Worm (Caenorhabditis elegans) whole organism, mixed stage, embryonic: ENCODE data around the gene ZK512.2.

Source experiments
- M03D4.4 ChIP-seq: sonication (generic microtip); optimal IDR thresholded peaks from 2 replicates; lab custom pipeline; 2017; ENCODE audit warnings: mild to moderate bottlenecking, missing genetic modification characterization, missing compliant biosample characterization
- bed-3 ChIP-seq: fragments of 200-800 bp; sonication (Bioruptor generic); optimal IDR thresholded peaks from 3 replicates; lab custom pipeline; 2018; ENCODE audit warnings: mild to moderate bottlenecking, missing genetic modification characterization, moderate library complexity, missing compliant biosample characterization
- ceh-39 ChIP-seq: fragments of 150-350 bp; optimal IDR thresholded peaks from 2 replicates; lab custom pipeline; 2014; ENCODE audit warnings: missing biosample characterization, missing genetic modification characterization
- ceh-83 ChIP-seq: fragments of 200-800 bp; sonication (Bioruptor generic); optimal IDR thresholded peaks from 2 replicates; lab custom pipeline; 2018; ENCODE audit warnings: mild to moderate bottlenecking, missing genetic modification characterization, missing compliant biosample characterization
- ces-1 ChIP-seq: fragments of 150-350 bp; optimal IDR thresholded peaks from 2 replicates; lab custom pipeline; 2014; ENCODE audit warnings: missing biosample characterization, missing genetic modification reagents, missing genetic modification characterization
- cnd-1 ChIP-seq: fragments of 200-800 bp; sonication (Bioruptor generic); optimal IDR thresholded peaks from 2 replicates; lab custom pipeline; 2018; ENCODE audit warnings: mild to moderate bottlenecking, missing genetic modification characterization, missing compliant biosample characterization
- drap-1 ChIP-seq: fragments of 200-800 bp; sonication (Bioruptor generic); optimal IDR thresholded peaks from 3 replicates; lab custom pipeline; 2018; ENCODE audit warnings: mild to moderate bottlenecking, missing genetic modification characterization, missing compliant biosample characterization
- elt-3 ChIP-seq: fragments of 150-350 bp; optimal IDR thresholded peaks from 2 replicates; lab custom pipeline; 2014; ENCODE audit warnings: missing biosample characterization, missing genetic modification characterization
- flh-1 ChIP-seq: fragments of 200-800 bp; sonication (Bioruptor generic); optimal IDR thresholded peaks from 2 replicates; lab custom pipeline; 2018; ENCODE audit warnings: mild to moderate bottlenecking, missing genetic modification characterization, moderate library complexity, missing compliant biosample characterization
- hlh-1 ChIP-seq: fragments of 150-350 bp; optimal IDR thresholded peaks from 2 replicates; lab custom pipeline; 2014; ENCODE audit warnings: missing biosample characterization, missing genetic modification reagents, missing genetic modification characterization
- lin-13 ChIP-seq: fragments of 150-350 bp; optimal IDR thresholded peaks from 2 replicates; lab custom pipeline; 2014; ENCODE audit warnings: missing biosample characterization, missing genetic modification characterization
- lin-32 ChIP-seq: fragments of 200-800 bp; sonication (Bioruptor generic); optimal IDR thresholded peaks from 2 replicates; lab custom pipeline; 2018; ENCODE audit warnings: mild to moderate bottlenecking, missing genetic modification characterization, missing compliant biosample characterization
- lsy-2 ChIP-seq: fragments of 150-350 bp; optimal IDR thresholded peaks from 2 replicates; lab custom pipeline; 2014; ENCODE audit warnings: missing biosample characterization, missing genetic modification characterization
- mab-5 ChIP-seq: fragments of 150-350 bp; optimal IDR thresholded peaks from 2 replicates; lab custom pipeline; 2014; ENCODE audit warnings: missing biosample characterization, missing genetic modification characterization
- mep-1 ChIP-seq: fragments of 150-350 bp; optimal IDR thresholded peaks from 2 replicates; lab custom pipeline; 2017; ENCODE audit warnings: missing biosample characterization, missing genetic modification reagents, missing genetic modification characterization, inconsistent platforms
- mls-2 ChIP-seq: sonication (generic microtip); optimal IDR thresholded peaks from 2 replicates; lab custom pipeline; 2016; ENCODE audit warnings: mild to moderate bottlenecking, missing genetic modification characterization, moderate library complexity, missing compliant biosample characterization
- nhr-2 ChIP-seq: fragments of 150-350 bp; optimal IDR thresholded peaks from 2 replicates; lab custom pipeline; 2014; ENCODE audit warnings: missing biosample characterization, missing genetic modification characterization
- nhr-237 ChIP-seq: fragments of 150-350 bp; optimal IDR thresholded peaks from 2 replicates; lab custom pipeline; 2014; ENCODE audit warnings: missing biosample characterization, missing genetic modification characterization
- nhr-76 ChIP-seq: sonication (generic microtip); optimal IDR thresholded peaks from 2 replicates; lab custom pipeline; 2017; ENCODE audit warnings: missing biosample characterization, missing genetic modification characterization
- pha-4 ChIP-seq: fragments of 150-350 bp; optimal IDR thresholded peaks from 2 replicates; lab custom pipeline; 2018; ENCODE audit warnings: missing biosample characterization, missing genetic modification reagents, missing genetic modification characterization
- snpc-4 ChIP-seq: fragments of 150-350 bp; optimal IDR thresholded peaks from 2 replicates; lab custom pipeline; 2014; ENCODE audit warnings: missing biosample characterization, missing genetic modification characterization
- sptf-1 ChIP-seq: sonication (generic microtip); optimal IDR thresholded peaks from 2 replicates; lab custom pipeline; 2017; ENCODE audit warnings: mild to moderate bottlenecking, missing genetic modification characterization, moderate library complexity, missing compliant biosample characterization
- unc-120 ChIP-seq: sonication (generic microtip); optimal IDR thresholded peaks from 2 replicates; lab custom pipeline; 2017; ENCODE audit warnings: missing genetic modification characterization, missing compliant biosample characterization; ENCODE audit not compliant: poor library complexity, severe bottlenecking
- unc-39 ChIP-seq: fragments of 150-350 bp; optimal IDR thresholded peaks from 2 replicates; lab custom pipeline; 2014; ENCODE audit warnings: missing biosample characterization, missing genetic modification characterization
- unc-62 ChIP-seq: fragments of 150-350 bp; optimal IDR thresholded peaks from 2 replicates; lab custom pipeline; 2014; ENCODE audit warnings: missing biosample characterization, missing genetic modification reagents, missing genetic modification characterization
- zip-8 ChIP-seq: fragments of 150-350 bp; optimal IDR thresholded peaks from 2 replicates; lab custom pipeline; 2014; ENCODE audit warnings: missing biosample characterization, missing genetic modification characterization
- ztf-11 ChIP-seq: fragments of 150-350 bp; optimal IDR thresholded peaks from 2 replicates; lab custom pipeline; 2014; ENCODE audit warnings: missing biosample characterization, missing genetic modification characterization

ZK512.2 gene

DNA sequence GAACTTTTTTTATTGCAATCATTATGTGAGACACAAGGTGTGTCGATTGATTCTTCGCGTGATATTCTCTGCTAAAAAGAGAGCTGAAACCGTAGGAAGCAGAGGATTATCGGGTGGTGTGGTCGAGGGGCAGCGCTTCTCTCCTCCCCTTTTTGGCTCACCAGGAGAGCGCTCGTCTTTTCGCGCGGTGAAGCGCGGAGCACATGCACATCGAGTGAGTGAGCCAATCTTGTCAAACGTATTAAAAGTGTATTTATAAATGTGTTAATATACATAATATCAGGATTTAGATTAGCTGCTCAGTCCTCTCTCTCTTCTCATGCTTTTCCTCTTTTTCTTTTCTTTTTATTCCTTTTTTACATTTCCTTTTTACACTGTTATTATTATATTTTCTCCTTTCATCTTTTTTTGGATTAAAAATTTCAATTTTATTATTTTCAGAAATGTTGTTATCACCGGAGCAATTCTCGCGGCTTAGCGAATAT lies 18.1 kb upstream of the ZK512.2 start, which contains the start of gene dgk-3:
Gene dgk-3 (plus strand): TSS at position 435 of the 485 bp plus-strand sequence.
- TF ChIP-seq unc-120 (tag; lab: Kevin White, UChicago): no peak
- no peak for TF ChIP-seq M03D4.4 (tag; lab: Kevin White, UChicago)
- TF ChIP-seq ces-1: no peak

DNA sequence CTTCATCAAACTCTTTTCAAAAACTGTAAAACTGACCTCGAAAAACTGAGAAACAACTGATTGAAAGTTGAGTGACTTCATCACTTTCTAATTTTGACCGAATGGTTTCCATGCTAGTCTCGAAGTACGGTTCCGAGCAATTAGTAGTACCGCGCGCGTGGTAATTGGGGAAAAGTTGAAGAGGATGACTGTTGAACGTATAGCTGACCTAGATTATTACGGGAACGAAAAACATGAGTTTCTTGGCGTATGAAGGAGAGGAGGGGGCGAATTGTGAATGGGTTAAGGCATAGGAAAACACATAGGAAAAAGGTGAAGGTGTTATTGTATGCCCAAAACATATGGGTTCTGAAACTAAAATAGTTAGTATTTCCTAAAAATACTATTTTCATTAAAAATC lies 17.0 kb upstream of the ZK512.2 start, which contains the start of gene ptr-9:
Gene ptr-9 (minus strand): TSS at position 101 of the 400 bp plus-strand sequence.
- no peak for TF ChIP-seq drap-1 (GFP tag; lab: Kevin White, UChicago)
- TF ChIP-seq unc-39 (tag; lab: Kevin White, UChicago): no peak
- no peak for TF ChIP-seq flh-1 (GFP tag; lab: Kevin White, UChicago)
- TF ChIP-seq elt-3 (tag; lab: Kevin White, UChicago): no peak
- no peak for TF ChIP-seq pha-4 (tag; lab: Kevin White, UChicago)
- no peak for TF ChIP-seq lsy-2 (tag; lab: Kevin White, UChicago)
- no peak for TF ChIP-seq snpc-4 (tag; lab: Kevin White, UChicago)
- TF ChIP-seq lin-32: no peak
- TF ChIP-seq, all 35 proteins: peak for 0

ce11 chrIII:9154766-9155165 lies 10.2 kb upstream of the ZK512.2 start, which contains the start of gene irld-34:
Gene irld-34, plus strand, starts transcription at chrIII:9155066.
- TF ChIP-seq mab-5 (tag; lab: Kevin White, UChicago): no peak
- peak; percentile 24 for TF ChIP-seq zip-8 (tag; lab: Kevin White, UChicago)
- no peak for TF ChIP-seq nhr-237 (tag; lab: Kevin White, UChicago)

DNA sequence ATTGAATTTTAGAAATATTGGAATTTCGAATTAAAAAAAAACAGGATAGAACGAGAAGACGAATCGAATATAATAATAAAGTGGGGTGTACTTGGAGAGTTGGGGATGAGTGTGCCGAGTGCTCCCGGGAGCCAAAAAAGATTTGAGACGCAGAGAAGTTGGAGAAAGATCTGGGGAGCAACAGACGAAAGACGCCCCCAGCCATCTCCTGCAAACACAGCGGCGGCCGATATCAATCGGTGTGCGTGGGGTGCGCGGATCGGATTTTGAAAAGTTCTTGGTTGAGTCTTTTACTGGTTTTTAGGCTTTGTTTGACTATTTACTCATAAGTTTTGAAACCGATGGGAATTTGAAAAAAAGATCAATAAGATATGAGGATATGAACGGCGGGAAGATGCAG lies 9.2 kb upstream of the ZK512.2 start, which contains the start of gene nhl-1:
Gene nhl-1 (minus strand): TSS at position 101 of the 400 bp plus-strand sequence.
- TF ChIP-seq mep-1 (no peak), zip-8 (tag; lab: Kevin White, UChicago) (no peak)

DNA sequence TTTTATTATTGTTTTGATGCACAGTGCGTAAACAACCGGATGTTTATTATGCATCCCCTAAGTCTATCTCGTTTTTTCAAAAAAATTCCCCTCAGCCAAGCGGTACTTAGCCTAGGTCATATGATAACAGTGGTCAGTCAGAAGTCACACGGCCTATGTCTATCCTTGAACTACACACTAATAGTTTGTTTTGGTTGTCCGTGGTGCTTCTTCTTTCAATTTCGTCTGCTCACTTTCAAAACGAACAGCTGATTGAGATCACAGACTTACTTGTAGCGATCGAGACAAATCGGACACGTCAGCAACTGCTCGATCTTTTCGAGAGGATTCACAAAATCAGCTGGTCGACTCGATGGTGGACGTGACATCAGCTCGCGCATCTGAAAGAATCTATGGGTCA lies 8.4 kb upstream of the ZK512.2 start:
- TF ChIP-seq hlh-1 (tag; lab: Kevin White, UChicago) (no peak), ceh-83 (GFP tag; lab: Kevin White, UChicago) (no peak), M03D4.4 (tag; lab: Kevin White, UChicago) (no peak), cnd-1 (tag; lab: Kevin White, UChicago) (no peak)

DNA sequence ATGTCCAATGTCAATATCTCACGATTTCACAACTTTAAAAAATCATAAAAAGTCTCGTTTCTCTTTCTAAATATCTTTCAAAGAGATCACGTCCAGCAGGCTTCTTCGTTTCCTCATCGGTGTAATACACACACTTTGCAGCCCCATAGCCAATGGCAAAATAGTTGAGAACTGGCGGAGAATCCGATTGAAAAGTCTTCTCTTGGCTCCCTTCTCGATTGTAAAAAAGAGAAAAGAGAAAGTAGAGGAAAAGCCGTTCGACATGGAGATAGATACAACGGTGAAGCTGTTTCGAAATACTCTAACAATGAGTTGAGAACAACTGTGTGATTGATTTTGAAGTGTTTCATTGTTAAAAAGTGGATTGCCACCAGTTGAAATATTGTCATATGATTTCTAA lies 7.2 kb upstream of the ZK512.2 start:
- TF ChIP-seq mls-2 (tag; lab: Kevin White, UChicago) (no peak), lin-13 (no peak), nhr-2 (no peak), mep-1 (no peak), lin-32 (no peak), ces-1 (no peak), unc-62 (GFP tag; lab: Kevin White, UChicago) (peak; percentile 5), ztf-11 (tag; lab: Kevin White, UChicago) (no peak), unc-39 (tag; lab: Kevin White, UChicago) (no peak), flh-1 (GFP tag; lab: Kevin White, UChicago) (no peak), nhr-76 (no peak), unc-120 (tag; lab: Kevin White, UChicago) (peak; percentile 53), M03D4.4 (tag; lab: Kevin White, UChicago) (no peak), mab-5 (tag; lab: Kevin White, UChicago) (no peak), nhr-237 (tag; lab: Kevin White, UChicago) (no peak), hlh-1 (tag; lab: Kevin White, UChicago) (peak; percentile 34), snpc-4 (tag; lab: Kevin White, UChicago) (no peak), elt-3 (tag; lab: Kevin White, UChicago) (no peak)

- TF ChIP-seq mls-2 (tag; lab: Kevin White, UChicago) (no peak), ceh-83 (GFP tag; lab: Kevin White, UChicago) (no peak), zip-8 (tag; lab: Kevin White, UChicago) (no peak), sptf-1 (no peak), bed-3 (GFP tag; lab: Kevin White, UChicago) (no peak), ceh-39 (tag; lab: Kevin White, UChicago) (no peak), unc-39 (tag; lab: Kevin White, UChicago) (no peak), M03D4.4 (tag; lab: Kevin White, UChicago) (no peak), mab-5 (tag; lab: Kevin White, UChicago) (no peak), mep-1 (no peak), nhr-76 (no peak), lin-13 (no peak), cnd-1 (tag; lab: Kevin White, UChicago) (no peak)
These were observed 4.5 kb upstream of the ZK512.2 start for ce11 chrIII:9149132-9149531.
